Fruit fly (Drosophila melanogaster): ENCODE measurements around the gene koko.

koko gene

dm6 chr3R:18436550-18437362 is 33.9 kb downstream of the koko start (continued):
- TF ChIP-seq Meics (GFP tag; optimal IDR thresholded peaks at IDR 0.05) = peak; percentile 85
- TF ChIP-seq gsb-n (tag; optimal IDR thresholded peaks at IDR 0.05) = no peak
- TF ChIP-seq Xrp1 (GFP tag; IDR thresholded peaks at IDR 0.05) = no peak; the same call in 1 of the 2 replicates
- no peak for TF ChIP-seq Gsc (GFP tag; IDR thresholded peaks at IDR 0.05)
- peak; percentile 59 for TF ChIP-seq cg (GFP tag; optimal IDR thresholded peaks at IDR 0.05)
- TF ChIP-seq CG18011 (GFP tag; optimal IDR thresholded peaks at IDR 0.05) = peak; percentile 31
- TF ChIP-seq caup (GFP tag; optimal IDR thresholded peaks at IDR 0.05; ENCODE audit: severe bottlenecking) = peak; percentile 45
- TF ChIP-seq hkb (optimal IDR thresholded peaks at IDR 0.05) = no peak
- 0 out of 2 replicates have a peak, but pooled peaks have one; percentile 62 for TF ChIP-seq hkb (GFP tag; IDR thresholded peaks at IDR 0.05)
- peak; percentile 13 for TF ChIP-seq p53 (GFP tag; optimal IDR thresholded peaks at IDR 0.05)
- TF ChIP-seq ato (GFP tag; IDR thresholded peaks at IDR 0.05; ENCODE audit: partially characterized antibody) = no peak
- TF ChIP-seq ac (GFP tag; optimal IDR thresholded peaks at IDR 0.05) = no peak
- TF ChIP-seq fu2 (GFP tag; optimal IDR thresholded peaks at IDR 0.05) = peak; percentile 42
- TF ChIP-seq pfk (GFP tag; optimal IDR thresholded peaks at IDR 0.05) = no peak
- TF ChIP-seq org-1 (GFP tag; optimal IDR thresholded peaks at IDR 0.05) = peak; percentile 60
- TF ChIP-seq tup (GFP tag; optimal IDR thresholded peaks at IDR 0.05) = peak; percentile 12
- peak; percentile 82 for TF ChIP-seq PHDP (tag; optimal IDR thresholded peaks at IDR 0.05)
- no peak for TF ChIP-seq D (optimal IDR thresholded peaks at IDR 0.05)
- TF ChIP-seq D (GFP tag; optimal IDR thresholded peaks at IDR 0.05) = no peak
- TF ChIP-seq CG7357 (GFP tag; IDR thresholded peaks at IDR 0.05) = no peak
- peak; percentile 49 for TF ChIP-seq bab2 (GFP tag; optimal IDR thresholded peaks at IDR 0.05)
- TF ChIP-seq fd102C (GFP tag; optimal IDR thresholded peaks at IDR 0.05) = no peak
- peak; percentile 0 for TF ChIP-seq Abd-B (GFP tag; optimal IDR thresholded peaks at IDR 0.05)
- TF ChIP-seq ase (GFP tag; IDR thresholded peaks at IDR 0.05) = peak; percentile 47; the same call in 2 of the 3 replicates
- TF ChIP-seq Sox102F (GFP tag; optimal IDR thresholded peaks at IDR 0.05) = peak; percentile 82
- no peak for TF ChIP-seq CG8359 (GFP tag; optimal IDR thresholded peaks at IDR 0.05; ENCODE audit: borderline replicate concordance)
- no peak for TF ChIP-seq ara (GFP tag; IDR thresholded peaks at IDR 0.05)
- peak; percentile 23 for TF ChIP-seq emc (GFP tag; optimal IDR thresholded peaks at IDR 0.05)
- TF ChIP-seq zfh1 (GFP tag; IDR thresholded peaks at IDR 0.05) = peak; percentile 44; the same call in 1 of the 3 replicates
- peak; percentile 44 for TF ChIP-seq Six4 (GFP tag; optimal IDR thresholded peaks at IDR 0.05)
- TF ChIP-seq Lim3 (GFP tag; IDR thresholded peaks at IDR 0.05) = no peak
- TF ChIP-seq mam (GFP tag; optimal IDR thresholded peaks at IDR 0.05) = peak; percentile 83
- peak; percentile 4 for TF ChIP-seq disco-r (GFP tag; optimal IDR thresholded peaks at IDR 0.05)
- TF ChIP-seq Bteb2 (GFP tag; optimal IDR thresholded peaks at IDR 0.05) = peak; percentile 26
- no peak for TF ChIP-seq dmrt11E (tag; optimal IDR thresholded peaks at IDR 0.05)
- TF ChIP-seq Mrtf (GFP tag; IDR thresholded peaks at IDR 0.05) = no peak
- TF ChIP-seq Fer3 (tag; optimal IDR thresholded peaks at IDR 0.05) = peak; percentile 73
- TF ChIP-seq CG17361 (GFP tag; IDR thresholded peaks at IDR 0.05) = no peak; the same call in 2 of the 3 replicates
- TF ChIP-seq ewg (GFP tag; optimal IDR thresholded peaks at IDR 0.05) = peak; percentile 47
- no peak for TF ChIP-seq Dref (GFP tag; IDR thresholded peaks at IDR 0.05)
- no peak for TF ChIP-seq CG2875 (GFP tag; optimal IDR thresholded peaks at IDR 0.05)
- TF ChIP-seq amos (GFP tag; IDR thresholded peaks at IDR 0.05; ENCODE audit: partially characterized antibody) = no peak; the same call in 1 of the 2 replicates
- TF ChIP-seq CG8281 (tag; optimal IDR thresholded peaks at IDR 0.05) = no peak
- TF ChIP-seq CG7786 (GFP tag; optimal IDR thresholded peaks at IDR 0.05) = peak; percentile 77
